Worm (Caenorhabditis elegans): ENCODE data around the gene T05C3.2.

The T05C3.2 gene

ce11 chrV:5502701-5503100, 9.2 kb downstream of the T05C3.2 start:
- TF ChIP-seq ztf-26 (tag; optimal IDR thresholded peaks at IDR 0.05) (peak; percentile 31), let-526 (GFP tag; IDR thresholded peaks at IDR 0.05) (no peak), ama-1 (optimal IDR thresholded peaks at IDR 0.05) (peak; percentile 86), ama-1 (GFP tag; optimal IDR thresholded peaks at IDR 0.05) (no peak), B0261.1 (tag; optimal IDR thresholded peaks at IDR 0.05) (no peak), unc-130 (GFP tag; optimal IDR thresholded peaks at IDR 0.05) (no peak), egrh-3 (GFP tag; IDR thresholded peaks at IDR 0.05) (no peak), tbp1 (GFP tag; optimal IDR thresholded peaks at IDR 0.05) (peak; percentile 13), K12H6.12 (tag; optimal IDR thresholded peaks at IDR 0.05) (no peak), lin-54 (GFP tag; optimal IDR thresholded peaks at IDR 0.05) (peak; percentile 35), sea-2 (GFP tag; IDR thresholded peaks at IDR 0.05) (no peak), hsf-1 (GFP tag; IDR thresholded peaks at IDR 0.05) (peak; percentile 61; the same call in 1 of the 2 replicates), ztf-18 (tag; optimal IDR thresholded peaks at IDR 0.05) (peak; percentile 38), snpc-1.3 (tag; optimal IDR thresholded peaks at IDR 0.05; ENCODE audit: insufficient read depth) (no peak), attf-3 (GFP tag; conservative IDR thresholded peaks at IDR 0.05) (no peak), Y79H2A.3 (GFP tag; conservative IDR thresholded peaks at IDR 0.05) (0 out of 2 replicates have a peak, but pooled peaks have one; percentile 10), C06A6.2 (GFP tag; conservative IDR thresholded peaks at IDR 0.05) (no peak), hmg-20 (GFP tag; IDR thresholded peaks at IDR 0.05) (no peak), chd-7 (tag; optimal IDR thresholded peaks at IDR 0.05) (peak; percentile 22), F10E7.11 (tag; optimal IDR thresholded peaks at IDR 0.05) (no peak), snpc-4 (GFP tag; optimal IDR thresholded peaks at IDR 0.05) (no peak), snpc-4 (tag; optimal IDR thresholded peaks at IDR 0.05) (peak in 1 of 4 experiments; percentile 15), F33H1.4 (GFP tag; IDR thresholded peaks at IDR 0.05) (0 out of 2 replicates have a peak, but pooled peaks have one; percentile 16), Y56A3A.18 (GFP tag; IDR thresholded peaks at IDR 0.05) (peak; percentile 36; the same call in 1 of the 2 replicates), T26A5.8 (tag; optimal IDR thresholded peaks at IDR 0.05) (no peak), nfya-1 (tag; optimal IDR thresholded peaks at IDR 0.05; ENCODE audit: borderline replicate concordance, insufficient read depth) (no peak), ztf-25 (GFP tag; IDR thresholded peaks at IDR 0.05) (no peak), Y53G8AR.9 (GFP tag; conservative IDR thresholded peaks at IDR 0.05) (peak; percentile 54; the same call in 1 of the 2 replicates), ceh-40 (GFP tag; IDR thresholded peaks at IDR 0.05) (no peak), pbrm-1 (GFP tag; IDR thresholded peaks at IDR 0.05) (peak; percentile 23; the same call in 1 of the 2 replicates), cebp-2 (GFP tag; IDR thresholded peaks at IDR 0.05) (0 out of 2 replicates have a peak, but pooled peaks have one; percentile 70), nhr-90 (tag; optimal IDR thresholded peaks at IDR 0.05) (no peak), ekl-4 (GFP tag; IDR thresholded peaks at IDR 0.05) (peak; percentile 54), Y95B8A.8 (GFP tag; IDR thresholded peaks at IDR 0.05) (0 out of 2 replicates have a peak, but pooled peaks have one; percentile 58), snpc-3.4 (tag; optimal IDR thresholded peaks at IDR 0.05) (peak; percentile 10), lsl-1 (GFP tag; optimal IDR thresholded peaks at IDR 0.05) (peak; percentile 12), ceh-79 (tag; optimal IDR thresholded peaks at IDR 0.05) (peak; percentile 29), nhr-27 (tag; optimal IDR thresholded peaks at IDR 0.05) (no peak), ztf-3 (GFP tag; optimal IDR thresholded peaks at IDR 0.05) (no peak), F39B2.1 (GFP tag; IDR thresholded peaks at IDR 0.05) (0 out of 2 replicates have a peak, but pooled peaks have one; percentile 14), rcor-1 (GFP tag; IDR thresholded peaks at IDR 0.05) (no peak), lin-26 (GFP tag; IDR thresholded peaks at IDR 0.05) (peak; percentile 46; the same call in 1 of the 2 replicates), attf-5 (GFP tag; optimal IDR thresholded peaks at IDR 0.05) (no peak), let-607 (tag; optimal IDR thresholded peaks at IDR 0.05) (peak in 1 of 2 experiments; percentile 28), attf-6 (GFP tag; IDR thresholded peaks at IDR 0.05) (peak; percentile 40; the same call in 1 of the 2 replicates), bed-2 (GFP tag; IDR thresholded peaks at IDR 0.05) (no peak), mcd-1 (GFP tag; IDR thresholded peaks at IDR 0.05) (0 out of 2 replicates have a peak, but pooled peaks have one; percentile 4), madf-3 (GFP tag; IDR thresholded peaks at IDR 0.05) (peak; percentile 55; the same call in 1 of the 2 replicates)
